Worm (Caenorhabditis elegans) whole organism, late embryonic: Measurements from ENCODE around the gene nhr-267.
"Not testable (repeated sequence)": the region's sequence is repeated elsewhere in the genome, so short reads cannot be mapped to it uniquely, and the experiment has no call there.

Experiments
- F13H6.1 ChIP-seq: sonication (generic microtip); optimal IDR thresholded peaks from 2 replicates; lab custom pipeline; 2016; ENCODE audit warnings: missing genetic modification characterization, missing compliant biosample characterization
- K02D7.2 ChIP-seq: sonication (generic microtip); optimal IDR thresholded peaks from 2 replicates; lab custom pipeline; 2017; ENCODE audit warnings: mild to moderate bottlenecking, missing genetic modification characterization, missing compliant biosample characterization
- K09A11.1 ChIP-seq: sonication (generic microtip); optimal IDR thresholded peaks from 2 replicates; lab custom pipeline; 2017; ENCODE audit warnings: antibody characterized with exemption, mild to moderate bottlenecking, missing genetic modification characterization, missing compliant biosample characterization; ENCODE audit not compliant: insufficient read depth
- T23F11.4 ChIP-seq: fragments of 200-800 bp; sonication (Bioruptor generic); optimal IDR thresholded peaks from 2 replicates; lab custom pipeline; 2018; ENCODE audit warnings: mild to moderate bottlenecking, missing genetic modification characterization, missing compliant biosample characterization
- Y22D7AL.16 ChIP-seq: sonication (generic microtip); optimal IDR thresholded peaks from 2 replicates; lab custom pipeline; 2016; ENCODE audit warnings: missing genetic modification characterization, missing compliant biosample characterization
- ahr-1 ChIP-seq: sonication (generic microtip); optimal IDR thresholded peaks from 2 replicates; lab custom pipeline; 2016; ENCODE audit warnings: missing genetic modification characterization, missing compliant biosample characterization
- ama-1 ChIP-seq: fragments of 150-350 bp; optimal IDR thresholded peaks from 2 replicates; lab custom pipeline; 2014
- ceh-19 ChIP-seq: fragments of 200-800 bp; sonication (Bioruptor generic); optimal IDR thresholded peaks from 2 replicates; lab custom pipeline; 2018; ENCODE audit warnings: mild to moderate bottlenecking, missing genetic modification characterization, missing compliant biosample characterization
- ceh-2 ChIP-seq: sonication (generic microtip); optimal IDR thresholded peaks from 2 replicates; lab custom pipeline; 2016; ENCODE audit warnings: missing genotype, missing genetic modification characterization, missing compliant biosample characterization
- ceh-22 ChIP-seq: sonication (generic microtip); optimal IDR thresholded peaks from 2 replicates; lab custom pipeline; 2017; ENCODE audit warnings: missing biosample characterization, missing genetic modification characterization
- ceh-24 ChIP-seq: sonication (generic microtip); optimal IDR thresholded peaks from 2 replicates; lab custom pipeline; 2016; ENCODE audit warnings: mild to moderate bottlenecking, missing genetic modification characterization, missing compliant biosample characterization
- ceh-30 ChIP-seq: fragments of 150-350 bp; optimal IDR thresholded peaks from 2 replicates; lab custom pipeline; 2014; ENCODE audit warnings: missing biosample characterization, missing genetic modification characterization
- ceh-34 ChIP-seq: sonication (generic microtip); optimal IDR thresholded peaks from 2 replicates; lab custom pipeline; 2016; ENCODE audit warnings: mild to moderate bottlenecking, missing genetic modification characterization, missing compliant biosample characterization
- ceh-45 ChIP-seq: fragments of 200-800 bp; sonication (Bioruptor generic); IDR thresholded peaks from 2 replicates; pipeline ENCODE4 v1.3.6; 2022; ENCODE audit warnings: missing genetic modification reagents, missing genetic modification characterization, missing compliant biosample characterization
- ceh-6 ChIP-seq: fragments of 200-800 bp; sonication (Bioruptor generic); optimal IDR thresholded peaks from 2 replicates; lab custom pipeline; 2018; ENCODE audit warnings: mild to moderate bottlenecking, missing genetic modification characterization, missing compliant biosample characterization
- elt-4 ChIP-seq: sonication (generic microtip); optimal IDR thresholded peaks from 2 replicates; lab custom pipeline; 2016; ENCODE audit warnings: missing genetic modification characterization, missing compliant biosample characterization
- eyg-1 ChIP-seq: sonication (generic microtip); optimal IDR thresholded peaks from 2 replicates; lab custom pipeline; 2016; ENCODE audit warnings: missing genotype, missing genetic modification characterization, missing compliant biosample characterization
- fax-1 ChIP-seq: sonication (generic microtip); optimal IDR thresholded peaks from 2 replicates; lab custom pipeline; 2016; ENCODE audit warnings: missing genotype, missing genetic modification characterization, missing compliant biosample characterization
- fkh-10 ChIP-seq: fragments of 150-350 bp; optimal IDR thresholded peaks from 2 replicates; lab custom pipeline; 2014; ENCODE audit warnings: missing biosample characterization, missing genetic modification reagents, missing genetic modification characterization
- gmeb-2 ChIP-seq: sonication (generic microtip); optimal IDR thresholded peaks from 2 replicates; lab custom pipeline; 2016; ENCODE audit warnings: missing genetic modification characterization, inconsistent platforms, missing compliant biosample characterization
- hlh-13 ChIP-seq: fragments of 200-800 bp; sonication (Bioruptor generic); optimal IDR thresholded peaks from 2 replicates; lab custom pipeline; 2018; ENCODE audit warnings: mild to moderate bottlenecking, missing genetic modification characterization, missing compliant biosample characterization
- lin-11 ChIP-seq: fragments of 200-800 bp; sonication (Bioruptor generic); optimal IDR thresholded peaks from 2 replicates; lab custom pipeline; 2018; ENCODE audit warnings: mild to moderate bottlenecking, missing genetic modification characterization, missing compliant biosample characterization
- madf-2 ChIP-seq: sonication (generic microtip); optimal IDR thresholded peaks from 2 replicates; lab custom pipeline; 2017; ENCODE audit warnings: missing genetic modification characterization, missing compliant biosample characterization
- nfya-1 ChIP-seq: sonication (generic microtip); optimal IDR thresholded peaks from 2 replicates; lab custom pipeline; 2017; ENCODE audit warnings: missing genetic modification characterization, mild to moderate bottlenecking, missing compliant biosample characterization, antibody characterized with exemption, moderate library complexity
- nhr-11 ChIP-seq: fragments of 150-350 bp; optimal IDR thresholded peaks from 2 replicates; lab custom pipeline; 2014; ENCODE audit warnings: missing biosample characterization, missing genetic modification characterization
- nhr-232 ChIP-seq: sonication (generic microtip); optimal IDR thresholded peaks from 2 replicates; lab custom pipeline; 2016; ENCODE audit warnings: missing genetic modification characterization, missing compliant biosample characterization
- npax-4 ChIP-seq: sonication (generic microtip); optimal IDR thresholded peaks from 2 replicates; lab custom pipeline; 2016; ENCODE audit warnings: missing genetic modification characterization, missing compliant biosample characterization
- odd-2 ChIP-seq: sonication (generic microtip); optimal IDR thresholded peaks from 2 replicates; lab custom pipeline; 2017; ENCODE audit warnings: antibody characterized with exemption, mild to moderate bottlenecking, missing genetic modification characterization, missing compliant biosample characterization
- pag-3 ChIP-seq: sonication (generic microtip); optimal IDR thresholded peaks from 2 replicates; lab custom pipeline; 2016; ENCODE audit warnings: missing compliant biosample characterization, missing genetic modification characterization, borderline replicate concordance
- pat-9 ChIP-seq: fragments of 200-800 bp; sonication (Bioruptor generic); optimal IDR thresholded peaks from 2 replicates; lab custom pipeline; 2018; ENCODE audit warnings: mild to moderate bottlenecking, missing genetic modification characterization, moderate library complexity, missing compliant biosample characterization
- pax-1 ChIP-seq: fragments of 150-350 bp; optimal IDR thresholded peaks from 2 replicates; lab custom pipeline; 2014; ENCODE audit warnings: missing biosample characterization, missing genetic modification characterization
- pha-2 ChIP-seq: sonication (generic microtip); optimal IDR thresholded peaks from 2 replicates; lab custom pipeline; 2017; ENCODE audit warnings: mild to moderate bottlenecking, missing genetic modification characterization, missing compliant biosample characterization
- pha-4 ChIP-seq: fragments of 150-350 bp; optimal IDR thresholded peaks from 2 replicates; lab custom pipeline; 2018; ENCODE audit warnings: missing biosample characterization, missing genetic modification reagents, missing genetic modification characterization
- ref-2 ChIP-seq: sonication (generic microtip); optimal IDR thresholded peaks from 2 replicates; lab custom pipeline; 2016; ENCODE audit warnings: missing genetic modification characterization, missing compliant biosample characterization
- sox-2 ChIP-seq: fragments of 200-800 bp; sonication (Bioruptor generic); IDR thresholded peaks from 2 replicates; pipeline ENCODE4 v1.3.6; 2022; ENCODE audit warnings: missing genetic modification reagents, missing genetic modification characterization, missing compliant biosample characterization
- syd-9 ChIP-seq: sonication (generic microtip); optimal IDR thresholded peaks from 2 replicates; lab custom pipeline; 2016; ENCODE audit warnings: mild to moderate bottlenecking, missing genetic modification characterization, moderate library complexity, missing compliant biosample characterization
- ttx-3 ChIP-seq: sonication (generic microtip); optimal IDR thresholded peaks from 2 replicates; lab custom pipeline; 2016; ENCODE audit warnings: missing genetic modification reagents, missing genetic modification characterization, missing compliant biosample characterization
- unc-42 ChIP-seq: sonication (generic microtip); optimal IDR thresholded peaks from 2 replicates; lab custom pipeline; 2016; ENCODE audit warnings: missing genotype, missing genetic modification characterization, missing compliant biosample characterization
- unc-86 ChIP-seq: sonication (generic microtip); optimal IDR thresholded peaks from 2 replicates; lab custom pipeline; 2016; ENCODE audit warnings: missing genetic modification characterization, missing compliant biosample characterization
- ztf-16 ChIP-seq: sonication (generic microtip); optimal IDR thresholded peaks from 2 replicates; lab custom pipeline; 2017; ENCODE audit warnings: missing genetic modification characterization, missing compliant biosample characterization

nhr-267 gene

DNA sequence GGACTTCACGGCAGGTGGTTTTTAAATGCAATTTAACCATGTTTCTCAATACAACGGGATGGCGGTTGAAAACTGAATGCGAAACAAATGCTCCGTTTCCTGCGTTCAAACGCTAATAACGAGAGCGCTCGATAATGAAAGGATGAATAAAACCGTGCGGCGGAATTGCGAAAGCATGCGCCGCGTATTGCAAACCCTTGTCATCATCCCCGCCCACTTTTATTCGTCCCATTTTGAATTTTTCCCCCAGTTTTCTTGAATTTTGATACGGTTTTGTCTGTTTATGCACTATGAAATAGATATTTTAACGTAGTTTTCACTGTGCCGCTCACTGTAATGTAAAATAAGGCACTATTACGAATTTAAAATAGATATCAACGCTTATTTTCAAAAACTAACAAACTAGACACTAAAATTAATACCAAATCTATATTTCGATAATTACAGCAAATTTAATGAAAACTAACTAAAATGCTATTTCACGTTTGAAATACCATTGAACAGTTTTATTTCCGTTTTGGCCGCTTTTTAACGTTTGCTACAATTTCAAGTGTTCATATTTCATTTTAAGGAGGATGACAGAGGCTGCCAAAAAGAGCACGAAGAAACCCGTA, 30.0 kb upstream of the nhr-267 start, which contains the start of the genes F49C12.9 and rpn-7 (continued):
- TF ChIP-seq unc-86 (tag; lab: Kevin White, UChicago) (peak; percentile 55), gmeb-2 (tag; lab: Kevin White, UChicago) (no peak), hlh-13 (GFP tag; lab: Kevin White, UChicago) (no peak), ceh-6 (GFP tag; lab: Kevin White, UChicago) (peak; percentile 64), fax-1 (tag; lab: Kevin White, UChicago) (peak; percentile 43), ceh-24 (tag; lab: Kevin White, UChicago) (no peak), T23F11.4 (peak; percentile 13), pha-2 (tag; lab: Kevin White, UChicago) (peak; percentile 42), ref-2 (tag; lab: Kevin White, UChicago) (peak; percentile 22), eyg-1 (peak; percentile 28), npax-4 (tag; lab: Kevin White, UChicago) (peak; percentile 5), ceh-19 (GFP tag; lab: Kevin White, UChicago) (peak; percentile 60), K02D7.2 (tag; lab: Kevin White, UChicago) (peak; percentile 9), K09A11.1 (peak; percentile 81), nfya-1 (peak; percentile 64), ceh-34 (tag; lab: Kevin White, UChicago) (peak; percentile 68)

DNA sequence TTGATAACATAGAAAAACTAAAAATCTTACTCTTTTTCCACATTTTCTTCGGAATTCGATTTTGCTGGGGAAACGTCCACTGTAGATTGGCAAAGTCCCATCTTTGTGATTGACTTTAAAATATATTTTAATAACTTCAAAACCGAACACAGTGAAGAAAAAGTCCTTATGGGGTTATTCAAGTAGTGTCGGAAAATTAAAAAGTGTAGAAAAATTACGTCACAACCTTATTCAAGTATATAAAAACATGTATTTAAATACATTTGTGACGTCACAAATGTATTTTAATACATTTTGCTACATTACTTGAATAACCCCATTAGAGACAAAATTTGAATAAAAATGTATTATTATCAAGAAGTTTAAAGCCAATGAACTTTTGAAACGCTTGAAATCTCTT, 26.6 kb upstream of the nhr-267 start, which contains the start of gene F49C12.7:
TSS of gene F49C12.7 (minus strand) at position 101 of the 400 bp plus-strand sequence.
- not testable (repeated sequence) for TF ChIP-seq ceh-2; gmeb-2 (tag; lab: Kevin White, UChicago); lin-11

- TF ChIP-seq pat-9 (tag; lab: Kevin White, UChicago) (no peak), fkh-10 (GFP tag; lab: Kevin White, UChicago) (no peak), ahr-1 (tag; lab: Kevin White, UChicago) (no peak), pha-2 (tag; lab: Kevin White, UChicago) (no peak), nhr-11 (tag; lab: Kevin White, UChicago) (no peak), unc-42 (no peak), pax-1 (tag; lab: Kevin White, UChicago) (no peak), elt-4 (tag; lab: Kevin White, UChicago) (no peak), pha-4 (tag; lab: Kevin White, UChicago) (no peak), syd-9 (tag; lab: Kevin White, UChicago) (no peak), ceh-45 (no peak), F13H6.1 (tag; lab: Kevin White, UChicago) (no peak), Y22D7AL.16 (no peak), ttx-3 (tag; lab: Kevin White, UChicago) (no peak), ceh-30 (tag; lab: Kevin White, UChicago) (no peak), ceh-6 (GFP tag; lab: Kevin White, UChicago) (no peak), nhr-232 (tag; lab: Kevin White, UChicago) (no peak), odd-2 (tag; lab: Kevin White, UChicago) (no peak), ceh-2 (no peak), sox-2 (GFP tag; lab: Robert Waterston, UW) (no peak)
- TF ChIP-seq, all 69 proteins: peak for 0
Measured at ce11 chrIV:9310935-9311566, 24.8 kb upstream of the nhr-267 start.

ce11 chrIV:9308975-9309374, 22.8 kb upstream of the nhr-267 start, which contains the start of gene F49C12.6:
F49C12.6 (minus strand) TSS chrIV:9309075.
- TF ChIP-seq pag-3 (tag; lab: Kevin White, UChicago) (no peak), ttx-3 (tag; lab: Kevin White, UChicago) (no peak), ztf-16 (tag; lab: Kevin White, UChicago) (no peak), nhr-11 (tag; lab: Kevin White, UChicago) (no peak), ceh-34 (tag; lab: Kevin White, UChicago) (no peak), madf-2 (no peak), ceh-22 (tag; lab: Kevin White, UChicago) (no peak), odd-2 (tag; lab: Kevin White, UChicago) (no peak), fkh-10 (GFP tag; lab: Kevin White, UChicago) (no peak), unc-42 (no peak), ama-1 (lab: Kevin White, UChicago) (no peak)
